Worm (Caenorhabditis elegans): ENCODE results near the gene K09G1.1.

ce11 chrV:9590317-9590716, 7.0 kb downstream of the K09G1.1 start, which contains the start of gene K09G1.2:
- no peak for TF ChIP-seq him-1 (tag; optimal IDR thresholded peaks at IDR 0.05)
- TF ChIP-seq W03F9.2 (tag; optimal IDR thresholded peaks at IDR 0.05), result no peak

All from whole organism, L4/young adult.